Worm (Caenorhabditis elegans) whole organism, dauer: ENCODE measurements around the gene ubc-8.
"Not testable (repeated sequence)": the region's sequence is repeated elsewhere in the genome, so short reads cannot be mapped to it uniquely, and the experiment has no call there.

Source experiments
- unc-62 ChIP-seq: sonication (generic microtip); optimal IDR thresholded peaks from 2 replicates; lab custom pipeline; 2017; ENCODE audit warnings: missing biosample characterization, missing genetic modification reagents, missing genetic modification characterization

ubc-8 gene

ce11 chrIV:2707012-2707411 is at the start of gene ubc-8:
TSS of gene ubc-8 (minus strand) at chrIV:2707238.
- no peak for TF ChIP-seq unc-62

ce11 chrIV:2753541-2753940 is 46.5 kb upstream of the ubc-8 start:
- TF ChIP-seq unc-62 = no peak

ce11 chrIV:2751568-2751967 is 44.5 kb upstream of the ubc-8 start, which contains the start of gene Y54G2A.41:
TSS of gene Y54G2A.41 (plus strand) at chrIV:2751868.
- no peak for TF ChIP-seq unc-62

ce11 chrIV:2750607-2751006 is 43.6 kb upstream of the ubc-8 start:
- no peak for TF ChIP-seq unc-62

ce11 chrIV:2748863-2749451 is 41.9 kb upstream of the ubc-8 start:
- no peak for TF ChIP-seq unc-62

ce11 chrIV:2747385-2748007 is 40.5 kb upstream of the ubc-8 start:
- no peak for TF ChIP-seq unc-62

- TF ChIP-seq unc-62 = no peak
Measured at ce11 chrIV:2742470-2743044, 35.5 kb upstream of the ubc-8 start, which contains the start of gene nhr-277. TSS of gene nhr-277 (plus strand) at chrIV:2742994.

- TF ChIP-seq unc-62 = no peak
Measured at ce11 chrIV:2738466-2738865, 31.4 kb upstream of the ubc-8 start.

- TF ChIP-seq unc-62 = no peak
Measured at ce11 chrIV:2736575-2736974, 29.5 kb upstream of the ubc-8 start.

ce11 chrIV:2734675-2735074 is 27.6 kb upstream of the ubc-8 start:
- TF ChIP-seq unc-62 = no peak

ce11 chrIV:2729957-2730356 is 22.9 kb upstream of the ubc-8 start, which contains the start of gene Y94H6A.2:
TSS of gene Y94H6A.2 (plus strand) at chrIV:2730292.
- no peak for TF ChIP-seq unc-62

ce11 chrIV:2725784-2726183 is 18.7 kb upstream of the ubc-8 start, which contains the start of gene ubxn-2:
TSS of gene ubxn-2 (minus strand) at chrIV:2725819.
- TF ChIP-seq unc-62 = no peak

- TF ChIP-seq unc-62 = not testable (repeated sequence)
Measured at ce11 chrIV:2719734-2720133, 12.7 kb upstream of the ubc-8 start, which contains the start of gene ndua-12. TSS of gene ndua-12 (minus strand) at chrIV:2719834.

- not testable (repeated sequence) for TF ChIP-seq unc-62
Measured at ce11 chrIV:2716474-2716873, 9.4 kb upstream of the ubc-8 start, which contains the start of gene Y94H6A.7. TSS of gene Y94H6A.7 (minus strand) at chrIV:2716574.

- no peak for TF ChIP-seq unc-62
Measured at ce11 chrIV:2712935-2713334, 5.9 kb upstream of the ubc-8 start, which contains the start of gene Y94H6A.12. TSS of gene Y94H6A.12 (minus strand) at chrIV:2713035.

ce11 chrIV:2711122-2711669 is 4.2 kb upstream of the ubc-8 start:
- TF ChIP-seq unc-62 = no peak

- TF ChIP-seq unc-62 = no peak
Measured at ce11 chrIV:2710203-2710935, 3.3 kb upstream of the ubc-8 start, which contains the start of gene Y94H6A.10. TSS of gene Y94H6A.10 (minus strand) at chrIV:2710666.
